Worm (Caenorhabditis elegans): ENCODE measurements around the gene Y57G7A.2.

DNA sequence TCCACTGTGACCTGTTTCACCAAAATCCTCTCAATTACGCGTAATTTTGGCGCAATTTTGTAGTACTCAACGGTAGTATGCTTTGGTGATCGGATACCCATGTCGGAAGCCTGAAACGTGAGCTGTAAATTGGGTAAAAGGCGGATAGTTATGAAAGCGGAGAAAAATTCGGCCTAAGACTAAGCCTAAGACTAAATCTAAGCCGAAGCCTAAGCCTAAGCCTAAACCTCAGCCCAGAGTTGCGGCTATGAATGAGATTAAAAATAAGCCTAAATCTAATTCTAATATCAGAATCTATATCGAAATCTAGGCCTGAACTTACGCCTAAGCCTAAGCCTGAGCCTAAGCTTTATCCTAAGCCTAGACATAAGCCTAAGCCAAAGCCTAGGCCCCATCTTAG, 43.6 kb upstream of the Y57G7A.2 start, which contains the start of gene lin-42:
- TF ChIP-seq aly-2 (tag; optimal IDR thresholded peaks at IDR 0.05) (no peak), ces-1 (GFP tag; optimal IDR thresholded peaks at IDR 0.05) (no peak), lsy-2 (tag; optimal IDR thresholded peaks at IDR 0.05) (no peak), lin-1 (GFP tag; IDR thresholded peaks at IDR 0.05) (no peak), nhr-77 (tag; optimal IDR thresholded peaks at IDR 0.05) (no peak), lin-39 (tag; optimal IDR thresholded peaks at IDR 0.05) (no peak), ama-1 (optimal IDR thresholded peaks at IDR 0.05) (no peak), nhr-10 (tag; optimal IDR thresholded peaks at IDR 0.05) (no peak), nhr-237 (tag; optimal IDR thresholded peaks at IDR 0.05) (no peak), pqm-1 (tag; optimal IDR thresholded peaks at IDR 0.05) (no peak), fos-1 (tag; optimal IDR thresholded peaks at IDR 0.05) (no peak), nhr-28 (tag; optimal IDR thresholded peaks at IDR 0.05) (no peak), F49E8.2 (tag; optimal IDR thresholded peaks at IDR 0.05; ENCODE audit: borderline replicate concordance) (no peak), nhr-25 (tag; optimal IDR thresholded peaks at IDR 0.05; ENCODE audit: borderline replicate concordance, insufficient read depth) (no peak)
